Worm (Caenorhabditis elegans) whole organism, L3 larva: ENCODE data around the gene T26A5.8.

Experiments
- R02D3.7 ChIP-seq: fragments of 150-350 bp; optimal IDR thresholded peaks from 2 replicates; lab custom pipeline; 2014; ENCODE audit warnings: missing biosample characterization, missing genetic modification characterization
- aly-2 ChIP-seq: fragments of 150-350 bp; optimal IDR thresholded peaks from 2 replicates; lab custom pipeline; 2014; ENCODE audit warnings: missing biosample characterization, missing genetic modification characterization
- ama-1 ChIP-seq: fragments of 150-350 bp; optimal IDR thresholded peaks from 2 replicates; lab custom pipeline; 2018
- ceh-16 ChIP-seq: sonication (generic microtip); optimal IDR thresholded peaks from 2 replicates; lab custom pipeline; 2017; ENCODE audit warnings: missing biosample characterization, missing genetic modification characterization
- ceh-28 ChIP-seq: fragments of 150-350 bp; optimal IDR thresholded peaks from 2 replicates; lab custom pipeline; 2014; ENCODE audit warnings: missing biosample characterization, missing genetic modification reagents, missing genetic modification characterization
- ceh-82 ChIP-seq: fragments of 150-350 bp; optimal IDR thresholded peaks from 2 replicates; lab custom pipeline; 2014; ENCODE audit warnings: missing biosample characterization, missing genetic modification characterization
- ceh-9 ChIP-seq: sonication (generic microtip); optimal IDR thresholded peaks from 2 replicates; lab custom pipeline; 2018; ENCODE audit warnings: missing biosample characterization, missing genetic modification characterization
- egl-27 ChIP-seq: sonication (generic microtip); optimal IDR thresholded peaks from 4 replicates; lab custom pipeline; 2017; ENCODE audit warnings: missing biosample characterization, missing genetic modification reagents, missing genetic modification characterization
- egl-5 ChIP-seq: fragments of 150-350 bp; optimal IDR thresholded peaks from 2 replicates; lab custom pipeline; 2017; ENCODE audit warnings: missing biosample characterization, missing genetic modification reagents, missing genetic modification characterization, inconsistent platforms
- elt-1 ChIP-seq: fragments of 150-350 bp; optimal IDR thresholded peaks from 2 replicates; lab custom pipeline; 2014; ENCODE audit warnings: missing biosample characterization, missing genetic modification characterization
- elt-2 ChIP-seq: sonication (generic microtip); optimal IDR thresholded peaks from 2 replicates; lab custom pipeline; 2016; ENCODE audit warnings: missing genetic modification reagents, mild to moderate bottlenecking, missing genetic modification characterization, missing compliant biosample characterization
- elt-3 ChIP-seq, 3 experiments: fragments of 150-350 bp in 1 of 3; sonication (generic microtip) in 2 of 3; optimal IDR thresholded peaks; 2 replicates in 2 of 3; 4 replicates in 1 of 3; lab custom pipeline; 2014 to 2017; ENCODE audit warnings: missing biosample characterization in 3 of 3, missing genetic modification characterization in 3 of 3
- eor-1 ChIP-seq, 2 experiments: fragments of 150-350 bp; optimal IDR thresholded peaks; 2 replicates each; lab custom pipeline; 2014 to 2018; ENCODE audit warnings: missing biosample characterization in 2 of 2, missing genetic modification characterization in 2 of 2
- fkh-10 ChIP-seq: sonication (generic microtip); optimal IDR thresholded peaks from 2 replicates; lab custom pipeline; 2017; ENCODE audit warnings: missing biosample characterization, missing genetic modification reagents, missing genetic modification characterization
- fkh-2 ChIP-seq: fragments of 150-350 bp; optimal IDR thresholded peaks from 2 replicates; lab custom pipeline; 2014; ENCODE audit warnings: missing biosample characterization, missing genetic modification reagents, missing genetic modification characterization
- fos-1 ChIP-seq: fragments of 150-350 bp; optimal IDR thresholded peaks from 2 replicates; lab custom pipeline; 2014; ENCODE audit warnings: missing biosample characterization, missing genetic modification characterization
- hmg-11 ChIP-seq: sonication (generic microtip); optimal IDR thresholded peaks from 2 replicates; lab custom pipeline; 2016; ENCODE audit warnings: missing genetic modification characterization, missing compliant biosample characterization
- lin-15B ChIP-seq: fragments of 150-350 bp; optimal IDR thresholded peaks from 2 replicates; lab custom pipeline; 2014; ENCODE audit warnings: missing biosample characterization, missing genetic modification characterization
- lin-39 ChIP-seq: fragments of 150-350 bp; optimal IDR thresholded peaks from 2 replicates; lab custom pipeline; 2018; ENCODE audit warnings: missing biosample characterization, missing genetic modification reagents, missing genetic modification characterization
- lsy-12 ChIP-seq: sonication (generic microtip); optimal IDR thresholded peaks from 2 replicates; lab custom pipeline; 2016; ENCODE audit warnings: mild to moderate bottlenecking, missing genetic modification characterization, missing compliant biosample characterization
- mdl-1 ChIP-seq: fragments of 150-350 bp; optimal IDR thresholded peaks from 2 replicates; lab custom pipeline; 2014; ENCODE audit warnings: missing biosample characterization, missing genetic modification characterization
- mml-1 ChIP-seq: fragments of 150-350 bp; sonication (generic microtip); optimal IDR thresholded peaks from 3 replicates; lab custom pipeline; 2014; ENCODE audit warnings: missing biosample characterization, missing genetic modification characterization
- nfya-1 ChIP-seq: sonication (generic microtip); optimal IDR thresholded peaks from 2 replicates; lab custom pipeline; 2017; ENCODE audit warnings: missing genetic modification characterization, mild to moderate bottlenecking, missing compliant biosample characterization, antibody characterized with exemption, moderate library complexity; ENCODE audit not compliant: insufficient read depth
- nhr-11 ChIP-seq: fragments of 150-350 bp; optimal IDR thresholded peaks from 2 replicates; lab custom pipeline; 2014; ENCODE audit warnings: missing biosample characterization, missing genetic modification characterization
- nhr-12 ChIP-seq: fragments of 150-350 bp; optimal IDR thresholded peaks from 2 replicates; lab custom pipeline; 2014; ENCODE audit warnings: missing biosample characterization, missing genetic modification characterization
- nhr-23 ChIP-seq: fragments of 150-350 bp; optimal IDR thresholded peaks from 2 replicates; lab custom pipeline; 2014; ENCODE audit warnings: missing biosample characterization, missing genetic modification reagents, missing genetic modification characterization
- nhr-237 ChIP-seq: fragments of 150-350 bp; optimal IDR thresholded peaks from 2 replicates; lab custom pipeline; 2014; ENCODE audit warnings: missing biosample characterization, missing genetic modification characterization
- nhr-25 ChIP-seq: sonication (generic microtip); optimal IDR thresholded peaks from 2 replicates; lab custom pipeline; 2017; ENCODE audit warnings: missing biosample characterization, missing genetic modification characterization
- nhr-28 ChIP-seq: fragments of 150-350 bp; optimal IDR thresholded peaks from 2 replicates; lab custom pipeline; 2014; ENCODE audit warnings: missing biosample characterization, missing genetic modification characterization
- nhr-43 ChIP-seq: sonication (generic microtip); optimal IDR thresholded peaks from 2 replicates; lab custom pipeline; 2016; ENCODE audit warnings: mild to moderate bottlenecking, missing genetic modification characterization, missing compliant biosample characterization; ENCODE audit not compliant: poor library complexity, severe bottlenecking
- nhr-67 ChIP-seq: fragments of 150-350 bp; optimal IDR thresholded peaks from 2 replicates; lab custom pipeline; 2014; ENCODE audit warnings: missing biosample characterization, missing genetic modification characterization
- nhr-76 ChIP-seq: fragments of 150-350 bp; sonication (generic microtip); optimal IDR thresholded peaks from 5 replicates; lab custom pipeline; 2014; ENCODE audit warnings: missing biosample characterization, missing genetic modification characterization
- nhr-77 ChIP-seq: fragments of 150-350 bp; optimal IDR thresholded peaks from 2 replicates; lab custom pipeline; 2014; ENCODE audit warnings: missing biosample characterization, missing genetic modification characterization
- pha-4 ChIP-seq: fragments of 150-350 bp; optimal IDR thresholded peaks from 2 replicates; lab custom pipeline; 2014; ENCODE audit warnings: missing biosample characterization, missing genetic modification reagents, missing genetic modification characterization
- pqm-1 ChIP-seq: fragments of 150-350 bp; optimal IDR thresholded peaks from 2 replicates; lab custom pipeline; 2017; ENCODE audit warnings: missing biosample characterization, missing genetic modification characterization, inconsistent platforms
- sea-2 ChIP-seq: fragments of 150-350 bp; sonication (generic microtip); optimal IDR thresholded peaks from 4 replicates; lab custom pipeline; 2014; ENCODE audit warnings: missing biosample characterization, missing genetic modification reagents, missing genetic modification characterization
- skn-1 ChIP-seq: fragments of 150-350 bp; optimal IDR thresholded peaks from 2 replicates; lab custom pipeline; 2014; ENCODE audit warnings: missing biosample characterization, missing genetic modification characterization
- snpc-4 ChIP-seq: fragments of 150-350 bp; optimal IDR thresholded peaks from 2 replicates; lab custom pipeline; 2014; ENCODE audit warnings: missing biosample characterization, missing genetic modification characterization
- tbx-2 ChIP-seq: sonication (generic microtip); optimal IDR thresholded peaks from 2 replicates; lab custom pipeline; 2016; ENCODE audit warnings: mild to moderate bottlenecking, missing genetic modification characterization, missing compliant biosample characterization
- unc-39 ChIP-seq: sonication (generic microtip); optimal IDR thresholded peaks from 4 replicates; lab custom pipeline; 2017; ENCODE audit warnings: missing biosample characterization, missing genetic modification characterization
- unc-62 ChIP-seq: fragments of 150-350 bp; sonication (generic microtip); optimal IDR thresholded peaks from 4 replicates; lab custom pipeline; 2014; ENCODE audit warnings: missing biosample characterization, missing genetic modification reagents, missing genetic modification characterization
- ztf-11 ChIP-seq: fragments of 150-350 bp; optimal IDR thresholded peaks from 2 replicates; lab custom pipeline; 2014; ENCODE audit warnings: missing biosample characterization, missing genetic modification characterization
- ztf-4 ChIP-seq: fragments of 150-350 bp; optimal IDR thresholded peaks from 2 replicates; lab custom pipeline; 2014; ENCODE audit warnings: missing biosample characterization, missing genetic modification characterization

Gene T26A5.8

DNA sequence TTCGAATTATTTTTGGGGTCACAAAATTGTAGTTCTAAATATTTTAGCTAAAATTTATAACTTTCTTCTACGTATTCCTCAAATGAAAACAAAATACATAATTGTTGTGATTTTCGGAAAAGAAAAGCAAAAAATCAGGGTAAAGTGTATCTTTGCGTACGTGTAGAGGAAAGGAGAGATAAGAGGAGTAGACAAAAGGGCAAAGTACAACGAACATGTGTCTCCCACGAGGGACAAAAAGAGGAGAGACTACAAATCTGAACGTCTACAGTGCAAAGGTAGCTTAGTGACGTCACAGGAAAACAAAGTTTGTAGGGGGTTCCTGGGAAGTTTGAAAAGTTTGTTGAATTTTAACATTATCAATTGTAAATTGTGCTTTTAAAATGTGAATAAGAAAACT is 15.1 kb downstream of the T26A5.8 start (continued):
- TF ChIP-seq skn-1 (tag; lab: Kevin White, UChicago), result no peak
- no peak for TF ChIP-seq R02D3.7 (tag; lab: Kevin White, UChicago)
- TF ChIP-seq unc-39, result no peak

- TF ChIP-seq unc-39 (no peak), nhr-43 (tag; lab: Kevin White, UChicago) (no peak), nhr-77 (tag; lab: Kevin White, UChicago) (no peak)
These were observed 15.8 kb downstream of the T26A5.8 start, which contains the start of gene let-721 for ce11 chrIII:6446807-6447206. let-721 (minus strand) TSS chrIII:6446907.

- TF ChIP-seq hmg-11 (tag; lab: Kevin White, UChicago) (peak; percentile 67), pqm-1 (tag; lab: Kevin White, UChicago) (peak; percentile 33), lin-15B (tag; lab: Kevin White, UChicago) (peak; percentile 2), snpc-4 (tag; lab: Kevin White, UChicago) (peak; percentile 50), pha-4 (tag; lab: Kevin White, UChicago) (peak; percentile 86), R02D3.7 (tag; lab: Kevin White, UChicago) (no peak), ceh-82 (tag; lab: Kevin White, UChicago) (no peak), nhr-25 (tag; lab: Kevin White, UChicago) (peak; percentile 45), nhr-23 (tag; lab: Kevin White, UChicago) (peak; percentile 65), aly-2 (tag; lab: Kevin White, UChicago) (no peak), nhr-11 (no peak), ama-1 (lab: Kevin White, UChicago) (peak; percentile 77), ceh-28 (tag; lab: Kevin White, UChicago) (no peak), mdl-1 (no peak), skn-1 (tag; lab: Kevin White, UChicago) (no peak), tbx-2 (tag; lab: Kevin White, UChicago) (peak; percentile 14), nfya-1 (tag; lab: Kevin White, UChicago) (peak; percentile 78), sea-2 (no peak), elt-2 (peak; percentile 64), lin-39 (tag; lab: Kevin White, UChicago) (peak; percentile 26), mml-1 (tag; lab: Kevin White, UChicago) (no peak), nhr-237 (tag; lab: Kevin White, UChicago) (no peak), unc-39 (no peak), ceh-9 (no peak), nhr-43 (tag; lab: Kevin White, UChicago) (peak; percentile 76), fkh-2 (no peak)
These were observed 18.3 kb downstream of the T26A5.8 start, which contains the start of gene C05D11.13 for ce11 chrIII:6444335-6444734. C05D11.13 (minus strand) TSS chrIII:6444586.

ce11 chrIII:6442305-6443125 is 20.1 kb downstream of the T26A5.8 start, which contains the start of gene mel-32:
mel-32 (minus strand) TSS chrIII:6443000.
- TF ChIP-seq nhr-76 (no peak), nhr-28 (tag; lab: Kevin White, UChicago) (no peak), ceh-9 (no peak), egl-5 (tag; lab: Kevin White, UChicago) (no peak), ztf-11 (tag; lab: Kevin White, UChicago) (no peak), ama-1 (lab: Kevin White, UChicago) (peak; percentile 22), eor-1 (tag; optimal IDR thresholded peaks at IDR 0.05; lab: Kevin White, UChicago) (no peak), elt-1 (tag; lab: Kevin White, UChicago) (no peak), pqm-1 (tag; lab: Kevin White, UChicago) (peak; percentile 67), ztf-4 (tag; lab: Kevin White, UChicago) (no peak), fkh-2 (no peak), elt-3 (tag; optimal IDR thresholded peaks at IDR 0.05; lab: Kevin White, UChicago) (no peak), R02D3.7 (tag; lab: Kevin White, UChicago) (no peak), nhr-12 (tag; lab: Kevin White, UChicago) (no peak), nhr-67 (tag; lab: Kevin White, UChicago) (no peak), egl-27 (tag; lab: Kevin White, UChicago) (no peak), ceh-28 (tag; lab: Kevin White, UChicago) (peak; percentile 15), lin-15B (tag; lab: Kevin White, UChicago) (peak; percentile 16), nhr-77 (tag; lab: Kevin White, UChicago) (no peak), ceh-82 (tag; lab: Kevin White, UChicago) (no peak), unc-39 (no peak), mml-1 (tag; lab: Kevin White, UChicago) (no peak), hmg-11 (tag; lab: Kevin White, UChicago) (no peak), nhr-25 (tag; lab: Kevin White, UChicago) (no peak), aly-2 (tag; lab: Kevin White, UChicago) (no peak), fkh-10 (GFP tag; lab: Kevin White, UChicago) (no peak), elt-2 (peak; percentile 84), mdl-1 (no peak), fos-1 (tag; lab: Kevin White, UChicago) (no peak), nhr-23 (tag; lab: Kevin White, UChicago) (no peak), unc-62 (no peak), ceh-16 (no peak), nfya-1 (tag; lab: Kevin White, UChicago) (no peak), tbx-2 (tag; lab: Kevin White, UChicago) (no peak), lsy-12 (tag; lab: Kevin White, UChicago) (no peak)
